Fruit fly (Drosophila melanogaster) whole organism, adult: ENCODE data around the gene OtopLb.

Experiments
- CG12768 ChIP-seq: fragments of 200-800 bp; sonication (Bioruptor generic); optimal IDR thresholded peaks from 2 replicates; lab custom pipeline; 2017; ENCODE audit warnings: missing biosample characterization, missing genetic modification characterization, mild to moderate bottlenecking, moderate library complexity, missing genetic modification reagents
- CG14711 ChIP-seq: fragments of 200-800 bp; sonication (Bioruptor generic); optimal IDR thresholded peaks from 2 replicates; lab custom pipeline; 2018; ENCODE audit warnings: missing biosample characterization, mild to moderate bottlenecking, missing genetic modification characterization, moderate library complexity
- CG33017 ChIP-seq: fragments of 200-800 bp; sonication (Bioruptor generic); optimal IDR thresholded peaks from 2 replicates; lab custom pipeline; 2018; ENCODE audit warnings: missing biosample characterization, mild to moderate bottlenecking, missing genetic modification characterization, moderate library complexity
- CG7045 ChIP-seq: fragments of 200-800 bp; sonication (Bioruptor generic); optimal IDR thresholded peaks from 2 replicates; lab custom pipeline; 2017; ENCODE audit warnings: missing biosample characterization, mild to moderate bottlenecking, missing genetic modification characterization
- Clk ChIP-seq: fragments of 200-800 bp; sonication (Bioruptor generic); optimal IDR thresholded peaks from 2 replicates; lab custom pipeline; 2017; ENCODE audit warnings: missing biosample characterization, missing genetic modification characterization
- Mnt ChIP-seq: fragments of 200-800 bp; sonication (Bioruptor generic); optimal IDR thresholded peaks from 2 replicates; lab custom pipeline; 2016; ENCODE audit warnings: missing biosample characterization, mild to moderate bottlenecking, missing genetic modification characterization
- cic ChIP-seq: fragments of 200-800 bp; sonication (Bioruptor generic); optimal IDR thresholded peaks from 2 replicates; lab custom pipeline; 2017; ENCODE audit warnings: missing biosample characterization, mild to moderate bottlenecking, missing genetic modification characterization, moderate library complexity
- cnc ChIP-seq, 2 experiments: fragments of >200 bp; optimal IDR thresholded peaks; 2 replicates each; lab custom pipeline; 2017
- toe ChIP-seq: fragments of 200-800 bp; sonication (Bioruptor generic); optimal IDR thresholded peaks from 2 replicates; lab custom pipeline; 2016; ENCODE audit warnings: missing biosample characterization, missing genetic modification characterization

DNA sequence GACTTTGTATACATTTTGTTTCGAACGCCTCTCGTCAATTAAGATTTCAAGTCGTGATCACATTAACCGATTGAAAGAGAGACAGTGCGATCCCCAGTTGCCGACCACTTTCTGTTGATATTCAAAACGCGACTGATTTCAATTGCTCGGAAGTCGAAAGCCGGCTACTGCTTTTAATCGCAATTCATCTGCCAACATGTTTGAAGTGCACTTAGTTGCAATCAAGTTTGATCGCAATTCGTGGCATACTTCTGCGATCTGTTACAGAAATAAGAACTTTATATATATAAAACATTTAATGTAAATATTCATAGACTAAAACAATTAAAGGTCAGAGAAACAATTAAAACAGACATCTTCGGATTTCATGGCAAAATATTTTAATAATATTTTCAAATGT is 14.2 kb upstream of the OtopLb start, which contains the start of gene CG9664:
- TF ChIP-seq Mnt (GFP tag; lab: Kevin White, UChicago) (no peak), toe (GFP tag; lab: Kevin White, UChicago) (no peak), Clk (GFP tag; lab: Kevin White, UChicago) (no peak), cnc (optimal IDR thresholded peaks at IDR 0.05; lab: Kevin White, UChicago) (no peak), CG33017 (tag; lab: Kevin White, UChicago) (peak; percentile 13), CG12768 (no peak), CG7045 (no peak), cic (GFP tag; lab: Kevin White, UChicago) (no peak), CG14711 (tag; lab: Kevin White, UChicago) (no peak)
